Fruit fly (Drosophila melanogaster): Measurements from ENCODE around the gene mtg.
A peak's percentile ranks its signal among the peaks of the same experiment; 100 is the strongest.

The mtg gene

DNA sequence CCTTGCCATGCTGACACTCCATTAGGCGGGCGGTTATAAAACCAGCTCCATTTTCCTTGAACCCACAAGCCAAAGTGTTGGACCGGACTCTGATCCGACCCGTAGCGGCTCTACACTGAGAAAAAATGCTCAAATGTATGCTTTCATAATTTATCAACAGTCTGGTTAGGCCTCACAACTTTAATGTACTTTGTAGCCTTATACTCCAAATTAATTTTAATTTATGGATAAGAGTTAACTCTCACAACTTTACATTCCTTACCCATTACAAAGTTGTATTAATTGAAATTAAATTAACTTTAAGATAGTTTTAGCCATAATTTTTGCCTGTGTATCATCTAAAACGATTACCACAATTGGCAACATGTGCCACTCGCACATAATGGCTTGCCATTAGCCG, 5.7 kb downstream of the mtg start (continued):
- TF ChIP-seq CG32532 (GFP tag; IDR thresholded peaks at IDR 0.05) (peak; percentile 23; the same call in 1 of the 2 replicates), Side (GFP tag; optimal IDR thresholded peaks at IDR 0.05) (no peak), ase (GFP tag; IDR thresholded peaks at IDR 0.05) (0 out of 3 replicates have a peak, but pooled peaks have one; percentile 11), CG10267 (tag; optimal IDR thresholded peaks at IDR 0.05) (no peak), HHEX (GFP tag; optimal IDR thresholded peaks at IDR 0.05) (peak; percentile 36), CG13424 (tag; optimal IDR thresholded peaks at IDR 0.05) (peak; percentile 26), CG15269 (tag; optimal IDR thresholded peaks at IDR 0.05) (peak; percentile 52), Fer1 (GFP tag; optimal IDR thresholded peaks at IDR 0.05) (peak; percentile 45), btn (GFP tag; optimal IDR thresholded peaks at IDR 0.05) (no peak), CG7357 (GFP tag; IDR thresholded peaks at IDR 0.05) (0 out of 3 replicates have a peak, but pooled peaks have one; percentile 31), CG8281 (tag; optimal IDR thresholded peaks at IDR 0.05) (no peak), caup (GFP tag; optimal IDR thresholded peaks at IDR 0.05; ENCODE audit: severe bottlenecking) (peak; percentile 31), Fer3 (tag; optimal IDR thresholded peaks at IDR 0.05) (peak; percentile 33), CG12299 (tag; optimal IDR thresholded peaks at IDR 0.05) (no peak), org-1 (GFP tag; optimal IDR thresholded peaks at IDR 0.05) (peak; percentile 11), mam (GFP tag; optimal IDR thresholded peaks at IDR 0.05) (peak; percentile 12), Rfx (GFP tag; IDR thresholded peaks at IDR 0.05) (peak; percentile 53), Neu2 (GFP tag; optimal IDR thresholded peaks at IDR 0.05; ENCODE audit: borderline replicate concordance) (no peak), Drgx (GFP tag; IDR thresholded peaks at IDR 0.05) (peak; percentile 67; the same call in 1 of the 2 replicates), bsh (GFP tag; optimal IDR thresholded peaks at IDR 0.05) (peak in 1 of 2 experiments; percentile 9), Ets65A (GFP tag) (peak; percentile 86), CG12769 (tag; optimal IDR thresholded peaks at IDR 0.05) (peak; percentile 40), Nf-YA (GFP tag; IDR thresholded peaks at IDR 0.05) (no peak), dysf (GFP tag; IDR thresholded peaks at IDR 0.05) (peak; percentile 53; the same call in 2 of the 3 replicates), Ravus (GFP tag; IDR thresholded peaks at IDR 0.05) (no peak; the same call in 1 of the 2 replicates), Pdp1 (GFP tag; optimal IDR thresholded peaks at IDR 0.05) (peak in 1 of 2 experiments; percentile 21), CG17359 (tag; optimal IDR thresholded peaks at IDR 0.05) (peak; percentile 19), PHDP (tag; optimal IDR thresholded peaks at IDR 0.05) (peak; percentile 42), CG7839 (tag; optimal IDR thresholded peaks at IDR 0.05) (peak; percentile 59), Bteb2 (GFP tag; optimal IDR thresholded peaks at IDR 0.05) (peak; percentile 11), fd96Cb (tag; optimal IDR thresholded peaks at IDR 0.05) (peak; percentile 27), CG10209 (GFP tag; optimal IDR thresholded peaks at IDR 0.05) (peak; percentile 32), CG1233 (GFP tag; optimal IDR thresholded peaks at IDR 0.05) (peak; percentile 27), Hr51 (GFP tag; optimal IDR thresholded peaks at IDR 0.05) (peak in 1 of 2 experiments; percentile 52), CG2712 (tag; optimal IDR thresholded peaks at IDR 0.05) (peak; percentile 12), CG18619 (GFP tag; optimal IDR thresholded peaks at IDR 0.05) (peak; percentile 14), CG18599 (GFP tag; optimal IDR thresholded peaks at IDR 0.05) (peak; percentile 38), Med (GFP tag) (peak; percentile 83), CG30403 (GFP tag; optimal IDR thresholded peaks at IDR 0.05) (peak; percentile 44), CG6854 (GFP tag; optimal IDR thresholded peaks at IDR 0.05) (peak; percentile 4), da (GFP tag; optimal IDR thresholded peaks at IDR 0.05) (no peak), dmrt99B (tag; optimal IDR thresholded peaks at IDR 0.05) (peak; percentile 44), CG9932 (GFP tag; IDR thresholded peaks at IDR 0.05) (peak; percentile 17; the same call in 1 of the 2 replicates), CG17361 (GFP tag; IDR thresholded peaks at IDR 0.05) (0 out of 3 replicates have a peak, but pooled peaks have one; percentile 43), cwo (GFP tag; optimal IDR thresholded peaks at IDR 0.05) (peak; percentile 41), lab (GFP tag; optimal IDR thresholded peaks at IDR 0.05) (peak; percentile 54), sens (GFP tag) (peak; percentile 39), Hand (GFP tag; optimal IDR thresholded peaks at IDR 0.05) (no peak), al (GFP tag; IDR thresholded peaks at IDR 0.05) (0 out of 2 replicates have a peak, but pooled peaks have one; percentile 4)

Data from whole organism, embryonic.